Fruit fly (Drosophila melanogaster) Kc167 (cell line): ENCODE measurements around the gene mTerf5.

Experiments used
- Myc ChIP-seq: fragments of >200 bp; optimal IDR thresholded peaks from 2 replicates; lab custom pipeline; 2017; ENCODE audit warnings: missing external identifiers
- Sin3A ChIP-seq: fragments of >200 bp; optimal IDR thresholded peaks from 2 replicates; lab custom pipeline; 2018; ENCODE audit warnings: missing external identifiers
- h ChIP-seq: fragments of >200 bp; optimal IDR thresholded peaks from 3 replicates; lab custom pipeline; 2018; ENCODE audit warnings: missing external identifiers
- insv ChIP-seq: fragments of >200 bp; optimal IDR thresholded peaks from 3 replicates; lab custom pipeline; 2018; ENCODE audit warnings: missing external identifiers
- psq ChIP-seq: fragments of >200 bp; optimal IDR thresholded peaks from 2 replicates; lab custom pipeline; 2017; ENCODE audit warnings: missing external identifiers
- ttk ChIP-seq: sonication (Bioruptor generic); optimal IDR thresholded peaks from 2 replicates; lab custom pipeline; 2017; ENCODE audit warnings: missing external identifiers

mTerf5 gene

DNA sequence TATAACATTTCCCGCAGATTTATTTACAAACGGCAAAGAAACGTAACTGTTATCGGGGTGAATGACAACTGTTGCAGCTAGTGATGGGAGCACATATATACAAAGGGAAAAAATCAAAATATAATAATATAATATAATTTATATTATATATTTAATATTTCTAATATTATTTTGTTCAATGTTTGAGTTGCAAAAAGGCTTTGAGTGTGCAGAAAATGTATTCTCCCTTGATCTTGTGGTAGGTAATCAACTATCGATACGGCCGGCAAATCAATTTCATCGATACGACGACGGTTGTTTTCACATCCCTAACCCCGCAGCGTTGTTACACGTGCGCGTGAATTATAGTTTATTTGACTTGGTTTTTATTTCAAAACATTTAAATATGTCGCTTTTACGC is at the start of gene mTerf5, which contains the start of gene Non3:
Gene mTerf5 (minus strand): TSS at position 249 of the 400 bp plus-strand sequence.
Gene Non3 (plus strand): TSS at position 289 of the 400 bp plus-strand sequence.
- TF ChIP-seq psq, result no peak
- no peak for TF ChIP-seq Myc (lab: Kevin White, UChicago)
- no peak for TF ChIP-seq insv
- TF ChIP-seq Sin3A (lab: Kevin White, UChicago), result no peak
- no peak for TF ChIP-seq h (lab: Kevin White, UChicago)
- no peak for TF ChIP-seq ttk (lab: Kevin White, UChicago)

- TF ChIP-seq psq (no peak), insv (no peak), h (lab: Kevin White, UChicago) (no peak), ttk (lab: Kevin White, UChicago) (no peak), Myc (lab: Kevin White, UChicago) (no peak), Sin3A (lab: Kevin White, UChicago) (no peak)
Measured at dm6 chr3R:18269744-18270348, 46.4 kb upstream of the mTerf5 start.

DNA sequence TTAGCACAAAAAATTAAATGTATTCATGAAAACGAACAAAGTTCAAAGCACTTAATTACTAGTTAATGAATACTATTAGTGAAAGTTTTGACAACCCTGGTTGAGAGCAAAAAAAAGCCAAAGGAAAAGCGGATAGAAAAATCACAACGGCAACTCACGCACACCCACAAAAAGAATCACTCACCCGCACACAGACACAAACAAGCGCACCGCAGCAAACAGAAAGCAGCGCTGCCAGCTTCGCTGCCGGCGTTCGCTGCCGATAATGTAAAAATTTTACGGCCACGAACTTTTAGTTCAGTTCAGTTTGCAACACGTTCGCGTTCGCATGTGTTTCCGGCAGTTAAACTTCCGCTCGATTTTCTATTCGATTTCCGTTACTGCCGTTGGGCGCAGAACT is 44.0 kb upstream of the mTerf5 start, which contains the start of gene CG18599:
Gene CG18599 (plus strand): TSS at position 301 of the 400 bp plus-strand sequence.
- TF ChIP-seq Myc (lab: Kevin White, UChicago), result no peak
- no peak for TF ChIP-seq Sin3A (lab: Kevin White, UChicago)
- TF ChIP-seq psq, result no peak
- TF ChIP-seq insv, result no peak
- no peak for TF ChIP-seq ttk (lab: Kevin White, UChicago)
- no peak for TF ChIP-seq h (lab: Kevin White, UChicago)

- TF ChIP-seq ttk (lab: Kevin White, UChicago), result no peak
- TF ChIP-seq Sin3A (lab: Kevin White, UChicago), result no peak
- no peak for TF ChIP-seq h (lab: Kevin White, UChicago)
- TF ChIP-seq psq, result no peak
- TF ChIP-seq insv, result no peak
- no peak for TF ChIP-seq Myc (lab: Kevin White, UChicago)
Measured at dm6 chr3R:18266665-18267064, 43.2 kb upstream of the mTerf5 start.

DNA sequence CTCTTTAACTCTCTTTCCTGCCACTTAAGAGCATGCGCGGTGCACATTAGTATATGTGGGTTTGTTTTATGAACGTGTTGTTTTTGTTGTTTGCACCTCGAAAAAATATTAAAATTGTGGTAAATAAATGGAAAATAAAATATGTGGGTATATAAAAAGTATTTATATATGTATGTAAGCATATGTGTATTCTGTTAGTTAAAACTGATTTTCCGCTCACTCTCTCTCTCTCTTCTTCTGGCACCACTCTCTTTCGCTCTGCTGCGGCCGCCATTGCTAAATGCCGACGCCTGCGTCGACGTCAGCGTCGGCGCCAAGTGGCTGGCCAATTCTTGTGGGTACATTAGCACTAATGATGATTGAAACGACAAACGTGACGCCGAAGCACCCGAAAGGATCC is 41.8 kb upstream of the mTerf5 start:
- TF ChIP-seq h (lab: Kevin White, UChicago) (no peak), insv (no peak), Sin3A (lab: Kevin White, UChicago) (no peak), Myc (lab: Kevin White, UChicago) (no peak), psq (no peak), ttk (lab: Kevin White, UChicago) (no peak)

- no peak for TF ChIP-seq Sin3A (lab: Kevin White, UChicago)
- no peak for TF ChIP-seq psq
- TF ChIP-seq ttk (lab: Kevin White, UChicago), result no peak
- no peak for TF ChIP-seq insv
- no peak for TF ChIP-seq Myc (lab: Kevin White, UChicago)
- no peak for TF ChIP-seq h (lab: Kevin White, UChicago)
Measured at dm6 chr3R:18261602-18262001, 38.1 kb upstream of the mTerf5 start.

dm6 chr3R:18260016-18260415 is 36.5 kb upstream of the mTerf5 start:
- TF ChIP-seq insv (no peak), Sin3A (lab: Kevin White, UChicago) (no peak), h (lab: Kevin White, UChicago) (no peak), Myc (lab: Kevin White, UChicago) (no peak), psq (no peak), ttk (lab: Kevin White, UChicago) (no peak)

- TF ChIP-seq Sin3A (lab: Kevin White, UChicago) (no peak), Myc (lab: Kevin White, UChicago) (no peak), h (lab: Kevin White, UChicago) (no peak), insv (no peak)
Measured at dm6 chr3R:18255281-18255680, 31.8 kb upstream of the mTerf5 start, which contains the start of the genes Ada2a, Polr2D, Tgs1 and moi. TSS of gene Ada2a (minus strand) at chr3R:18255487. TSS of gene Polr2D (minus strand) at chr3R:18255487. TSS of gene Tgs1 (plus strand) at chr3R:18255530. TSS of gene moi (plus strand) at chr3R:18255530.

DNA sequence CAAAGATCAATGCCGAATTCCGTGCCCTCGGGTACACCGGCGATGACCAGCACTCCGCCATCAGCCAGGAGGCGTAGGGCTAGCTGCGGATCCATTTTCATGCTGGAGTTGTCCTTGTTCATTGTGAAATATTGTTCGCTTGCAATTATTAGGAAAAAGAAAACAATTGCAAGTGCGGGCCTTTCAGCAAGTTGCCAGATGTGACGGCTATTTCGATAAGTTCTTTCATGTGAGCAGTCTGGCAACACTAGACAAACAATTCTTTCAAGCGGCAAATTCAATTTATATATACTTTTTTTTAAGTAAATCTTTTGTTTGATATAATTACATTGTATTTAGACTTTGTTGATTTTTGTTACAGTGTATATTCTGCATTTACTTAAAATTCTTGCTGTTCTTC is 29.1 kb upstream of the mTerf5 start, which contains the start of gene CG12320:
Gene CG12320 (minus strand): TSS at position 157 of the 400 bp plus-strand sequence.
- no peak for TF ChIP-seq ttk (lab: Kevin White, UChicago)
- no peak for TF ChIP-seq Sin3A (lab: Kevin White, UChicago)
- no peak for TF ChIP-seq insv
- no peak for TF ChIP-seq h (lab: Kevin White, UChicago)
- TF ChIP-seq psq, result no peak
- no peak for TF ChIP-seq Myc (lab: Kevin White, UChicago)

- TF ChIP-seq Sin3A (lab: Kevin White, UChicago), result no peak
- TF ChIP-seq h (lab: Kevin White, UChicago), result no peak
- peak; percentile 92 for TF ChIP-seq ttk (lab: Kevin White, UChicago)
Measured at dm6 chr3R:18251876-18252275, 28.4 kb upstream of the mTerf5 start.

dm6 chr3R:18250815-18251214 is 27.3 kb upstream of the mTerf5 start, which contains the start of gene CG18598:
TSS of gene CG18598 (plus strand) at chr3R:18251115.
- no peak for TF ChIP-seq Sin3A (lab: Kevin White, UChicago)
- TF ChIP-seq insv, result no peak
- TF ChIP-seq h (lab: Kevin White, UChicago), result no peak

DNA sequence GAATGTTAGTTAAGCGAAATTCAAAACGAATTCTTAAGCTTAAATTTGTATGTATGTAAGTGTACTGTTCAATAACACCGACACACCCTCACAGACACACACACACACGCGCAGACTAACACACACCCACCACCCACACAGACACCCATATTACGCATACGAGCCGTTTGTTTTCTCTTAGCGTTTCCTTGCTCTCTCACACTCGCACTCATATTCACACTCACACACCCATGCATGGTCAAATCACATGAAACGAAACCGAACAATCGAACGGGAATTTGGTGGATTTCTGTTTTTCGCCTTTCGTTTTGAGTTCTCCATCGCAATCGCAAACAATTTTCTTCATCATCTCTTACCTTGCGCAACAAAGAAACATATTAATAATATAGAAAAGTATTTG is 25.8 kb upstream of the mTerf5 start:
- TF ChIP-seq h (lab: Kevin White, UChicago), result no peak

DNA sequence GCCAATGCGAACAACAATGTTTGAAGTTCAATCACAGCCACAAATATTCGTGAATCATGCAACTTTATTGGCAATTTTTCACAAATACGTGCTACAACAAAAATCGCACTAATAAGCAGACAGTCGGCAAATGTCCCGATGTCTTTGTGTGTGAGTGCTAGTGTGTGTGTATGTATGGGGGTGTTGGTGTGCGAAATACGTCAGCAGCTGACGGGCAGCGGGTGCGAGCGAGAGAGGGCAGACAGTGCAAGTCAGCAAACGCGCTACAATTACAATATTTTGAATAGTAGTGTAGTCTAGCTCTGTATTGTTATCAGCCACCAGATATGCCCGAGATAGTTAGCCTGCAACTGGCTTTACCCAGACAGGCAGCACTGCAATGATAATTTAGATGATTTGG is 22.6 kb upstream of the mTerf5 start:
- TF ChIP-seq ttk (lab: Kevin White, UChicago) (no peak), Sin3A (lab: Kevin White, UChicago) (no peak), psq (no peak), h (lab: Kevin White, UChicago) (no peak), insv (no peak), Myc (lab: Kevin White, UChicago) (no peak)
